Fruit fly (Drosophila melanogaster) whole organism, embryonic: ENCODE data around the gene CG16779.

ENCODE experiments used
- CG2129 ChIP-seq: fragments of 200-800 bp; sonication (Bioruptor generic); IDR thresholded peaks from 2 replicates; pipeline ENCODE4 v1.3.6; 2022; ENCODE audit warnings: missing biosample characterization, missing genetic modification characterization; ENCODE audit not compliant: partially characterized antibody
- CG7839 ChIP-seq: fragments of 200-800 bp; sonication (Bioruptor generic); optimal IDR thresholded peaks from 3 replicates; lab custom pipeline; 2018; ENCODE audit warnings: missing biosample characterization, mild to moderate bottlenecking, missing genetic modification characterization, moderate library complexity
- HLHmδ ChIP-seq: fragments of 200-800 bp; sonication (Bioruptor generic); optimal IDR thresholded peaks from 2 replicates; lab custom pipeline; 2018; ENCODE audit warnings: missing biosample characterization, mild to moderate bottlenecking, missing genetic modification characterization, moderate library complexity
- Hand ChIP-seq: fragments of 200-800 bp; sonication (Bioruptor generic); optimal IDR thresholded peaks from 2 replicates; lab custom pipeline; 2017; ENCODE audit warnings: mild to moderate bottlenecking, missing biosample characterization, missing genetic modification reagents, missing genetic modification characterization
- Trl ChIP-seq, 3 experiments: fragments of >200 bp in 2 of 3; fragments of 200-800 bp in 1 of 3; sonication (Bioruptor generic) in 1 of 3; optimal IDR thresholded peaks; 2 replicates in 1 of 3; 3 replicates in 2 of 3; lab custom pipeline; 2016 to 2017; ENCODE audit warnings: missing biosample characterization in 1 of 3, missing genetic modification characterization in 1 of 3
- crol ChIP-seq: fragments of 200-800 bp; sonication (Bioruptor generic); IDR thresholded peaks from 2 replicates; pipeline ENCODE4 v1.3.6; 2022; ENCODE audit warnings: missing biosample characterization, missing genetic modification characterization
- eve ChIP-seq, 2 experiments: fragments of >200 bp; optimal IDR thresholded peaks; 2 replicates each; lab custom pipeline; 2017; ENCODE audit warnings: missing biosample characterization in 2 of 2, missing genetic modification characterization in 2 of 2
- ken ChIP-seq: fragments of 200-800 bp; sonication (Bioruptor generic); IDR thresholded peaks from 3 replicates; pipeline ENCODE4 v1.3.6; 2022; ENCODE audit warnings: missing biosample characterization, missing genetic modification characterization
- schlank ChIP-seq: fragments of 200-800 bp; sonication (Bioruptor generic); optimal IDR thresholded peaks from 2 replicates; lab custom pipeline; 2018; ENCODE audit warnings: missing biosample characterization, mild to moderate bottlenecking, missing genetic modification characterization
- zfh1 ChIP-seq: fragments of 200-800 bp; sonication (Bioruptor generic); IDR thresholded peaks from 3 replicates; pipeline ENCODE4 v1.3.6; 2022; ENCODE audit warnings: missing biosample characterization, missing genetic modification characterization

DNA sequence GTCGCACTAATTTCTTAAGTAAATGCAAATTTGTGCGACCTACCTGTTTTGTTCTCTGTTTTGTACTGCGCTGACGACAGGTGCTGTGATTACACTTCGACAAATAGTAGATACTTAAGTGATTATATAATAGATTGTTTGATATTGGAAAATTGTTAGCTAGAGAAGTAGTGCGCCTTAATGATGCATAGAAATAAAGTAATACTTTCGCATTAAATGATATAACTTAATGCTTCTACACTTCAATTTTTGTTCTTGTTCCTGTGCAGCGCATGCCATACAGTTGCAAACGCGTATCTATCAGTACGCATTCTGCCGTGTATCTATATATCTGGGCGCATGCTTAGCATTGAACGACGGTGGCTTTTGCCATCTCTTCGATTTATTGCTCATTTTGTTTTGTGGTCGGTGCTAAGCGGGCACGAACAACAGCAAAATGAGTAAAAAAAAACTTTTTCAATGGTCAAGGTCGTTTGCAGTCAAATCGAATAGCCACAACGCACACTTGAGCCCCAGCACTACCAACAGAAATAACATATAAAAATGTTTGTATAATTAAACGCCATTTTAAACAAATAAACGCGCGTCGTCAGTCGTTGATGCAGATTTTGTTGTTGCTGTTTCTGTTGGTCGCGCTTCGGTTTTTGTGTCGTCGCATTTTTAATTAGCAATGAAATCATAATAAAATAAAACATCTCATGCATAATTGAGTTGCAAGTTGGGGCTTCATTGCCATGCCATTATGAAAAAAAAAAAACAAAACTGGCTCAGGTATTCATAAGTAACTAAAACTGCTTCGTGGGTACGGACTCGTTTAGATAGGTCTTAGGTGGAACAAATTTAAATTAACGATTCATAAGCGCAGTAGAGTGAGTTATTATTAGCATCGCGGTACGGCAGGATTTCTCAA is 62.9 kb downstream of the CG16779 start:
- TF ChIP-seq zfh1 (GFP tag; lab: Robert Waterston, UW) (no peak), Trl (optimal IDR thresholded peaks at IDR 0.05; lab: Kevin White, UChicago) (no peak), Trl (GFP tag; optimal IDR thresholded peaks at IDR 0.05; lab: Kevin White, UChicago) (no peak), CG7839 (peak; percentile 61), ken (GFP tag; lab: Robert Waterston, UW) (no peak), crol (GFP tag; lab: Robert Waterston, UW) (no peak), CG2129 (GFP tag; lab: Robert Waterston, UW) (no peak), HLHmδ (no peak), schlank (tag; lab: Kevin White, UChicago) (peak; percentile 26), Hand (GFP tag; lab: Kevin White, UChicago) (no peak), eve (GFP tag; optimal IDR thresholded peaks at IDR 0.05; lab: Kevin White, UChicago) (peak in 1 of 2 experiments; percentile 67)
